Worm (Caenorhabditis elegans): ENCODE measurements around the gene acbp-5.
A peak's percentile ranks its signal among the peaks of the same experiment; 100 is the strongest.

The acbp-5 gene

DNA sequence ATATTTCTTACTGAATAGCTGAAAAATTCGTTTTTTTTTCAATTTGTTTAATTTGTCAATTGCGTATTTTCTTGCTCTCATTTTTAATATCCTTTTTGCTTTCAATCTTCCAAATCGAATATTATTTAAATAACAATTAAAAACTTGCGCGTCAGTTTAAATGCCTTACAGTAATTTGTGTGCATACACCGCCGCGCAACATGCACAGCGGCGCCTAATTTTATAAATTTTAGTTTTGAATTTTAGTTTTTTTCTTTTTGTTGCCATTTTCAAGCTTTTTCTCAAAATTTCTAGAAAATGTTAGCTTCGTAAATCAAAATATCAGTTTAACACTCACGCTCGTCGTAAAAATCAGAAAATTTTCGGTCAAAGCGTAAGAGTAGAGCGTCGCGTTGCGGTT, 41.8 kb upstream of the acbp-5 start:
- TF ChIP-seq blmp-1 (tag; optimal IDR thresholded peaks at IDR 0.05): no peak
- peak in 1 of 2 experiments; percentile 40 for TF ChIP-seq efl-1 (optimal IDR thresholded peaks at IDR 0.05)
- no peak for TF ChIP-seq efl-1 (GFP tag; optimal IDR thresholded peaks at IDR 0.05 in 1 of 2)
- TF ChIP-seq rnt-1 (tag; optimal IDR thresholded peaks at IDR 0.05): no peak
- no peak for TF ChIP-seq nhr-84 (tag; optimal IDR thresholded peaks at IDR 0.05)
- TF ChIP-seq nhr-76 (tag; optimal IDR thresholded peaks at IDR 0.05): no peak

DNA sequence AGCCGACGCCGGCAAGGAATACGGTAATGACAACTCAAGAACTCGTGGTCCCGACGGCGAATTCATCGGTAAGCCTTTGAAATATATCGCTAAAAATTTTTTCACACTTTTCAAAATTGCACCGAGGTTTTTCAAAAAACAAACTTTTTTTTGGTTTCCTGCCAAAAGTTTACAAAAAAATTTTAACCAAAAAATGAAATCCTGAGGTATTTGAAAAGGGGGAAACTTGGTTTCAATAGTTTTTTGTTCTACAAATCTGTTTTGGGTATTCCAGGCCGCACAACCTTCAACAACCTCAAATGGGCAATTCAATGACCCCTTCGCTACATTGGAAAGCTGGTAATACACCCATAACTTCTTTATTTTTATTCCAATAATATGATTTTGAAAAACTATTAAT, 40.5 kb upstream of the acbp-5 start:
- TF ChIP-seq efl-1 (optimal IDR thresholded peaks at IDR 0.05) (no peak), efl-1 (GFP tag; optimal IDR thresholded peaks at IDR 0.05 in 1 of 2) (peak in 1 of 2 experiments; percentile 15), nhr-47 (tag; optimal IDR thresholded peaks at IDR 0.05) (no peak), nhr-11 (tag; optimal IDR thresholded peaks at IDR 0.05) (no peak), fos-1 (tag; optimal IDR thresholded peaks at IDR 0.05) (no peak)

DNA sequence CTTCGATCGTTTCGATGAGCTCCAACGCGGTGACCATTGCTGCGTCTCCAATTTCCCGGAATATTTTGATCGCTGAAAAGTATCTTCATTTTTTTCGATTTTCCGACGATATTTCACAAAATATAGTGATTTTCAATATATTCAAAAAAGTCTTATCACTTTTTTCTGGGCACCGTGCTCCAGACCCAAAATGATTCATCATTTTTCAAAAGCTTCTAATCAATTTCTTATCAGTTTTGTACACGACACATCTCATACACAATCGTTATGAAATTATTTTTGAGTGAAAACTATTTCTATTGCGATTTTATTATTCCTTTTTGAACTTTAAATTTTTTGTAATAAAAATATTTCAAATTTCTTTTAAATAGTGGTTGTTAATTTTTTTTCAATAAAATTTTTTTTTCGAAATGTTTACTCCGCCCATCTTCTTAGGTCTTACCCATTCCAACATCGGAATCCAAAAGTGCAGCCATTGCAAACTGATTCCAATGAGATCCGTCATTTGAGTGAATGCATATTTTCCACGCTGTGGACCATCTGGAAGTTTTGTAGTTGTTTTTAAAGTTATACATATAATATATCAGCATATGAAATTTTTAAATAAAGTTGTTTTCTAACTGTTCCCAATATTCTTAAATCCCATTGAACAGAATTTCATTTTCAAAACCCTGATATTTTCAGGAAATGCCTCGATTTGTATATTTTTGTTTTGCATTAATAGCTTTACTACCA, 37.4 kb upstream of the acbp-5 start, which contains the start of gene sid-2:
Gene sid-2, plus strand, starts transcription at position 685 of the 735 bp plus-strand sequence.
- TF ChIP-seq dpl-1 (GFP tag; optimal IDR thresholded peaks at IDR 0.05) (no peak), unc-130 (tag; optimal IDR thresholded peaks at IDR 0.05) (no peak), mdl-1 (tag; optimal IDR thresholded peaks at IDR 0.05) (no peak), efl-1 (optimal IDR thresholded peaks at IDR 0.05) (no peak), efl-1 (GFP tag; optimal IDR thresholded peaks at IDR 0.05 in 1 of 2) (peak in 1 of 2 experiments; percentile 43), nhr-85 (tag) (peak; percentile 12), ztf-11 (tag; optimal IDR thresholded peaks at IDR 0.05) (no peak), fkh-4 (tag; optimal IDR thresholded peaks at IDR 0.05; ENCODE audit: borderline replicate concordance) (no peak), lin-39 (tag; optimal IDR thresholded peaks at IDR 0.05) (no peak), irx-1 (tag; optimal IDR thresholded peaks at IDR 0.05) (no peak), sptf-1 (tag; optimal IDR thresholded peaks at IDR 0.05) (no peak), xbp-1 (tag; optimal IDR thresholded peaks at IDR 0.05) (no peak), unc-86 (tag; optimal IDR thresholded peaks at IDR 0.05) (no peak), zag-1 (tag; optimal IDR thresholded peaks at IDR 0.05) (no peak), nhr-20 (tag; optimal IDR thresholded peaks at IDR 0.05) (no peak), egl-27 (tag; optimal IDR thresholded peaks at IDR 0.05) (no peak), elt-2 (tag; optimal IDR thresholded peaks at IDR 0.05) (peak; percentile 56), blmp-1 (tag; optimal IDR thresholded peaks at IDR 0.05) (no peak)

DNA sequence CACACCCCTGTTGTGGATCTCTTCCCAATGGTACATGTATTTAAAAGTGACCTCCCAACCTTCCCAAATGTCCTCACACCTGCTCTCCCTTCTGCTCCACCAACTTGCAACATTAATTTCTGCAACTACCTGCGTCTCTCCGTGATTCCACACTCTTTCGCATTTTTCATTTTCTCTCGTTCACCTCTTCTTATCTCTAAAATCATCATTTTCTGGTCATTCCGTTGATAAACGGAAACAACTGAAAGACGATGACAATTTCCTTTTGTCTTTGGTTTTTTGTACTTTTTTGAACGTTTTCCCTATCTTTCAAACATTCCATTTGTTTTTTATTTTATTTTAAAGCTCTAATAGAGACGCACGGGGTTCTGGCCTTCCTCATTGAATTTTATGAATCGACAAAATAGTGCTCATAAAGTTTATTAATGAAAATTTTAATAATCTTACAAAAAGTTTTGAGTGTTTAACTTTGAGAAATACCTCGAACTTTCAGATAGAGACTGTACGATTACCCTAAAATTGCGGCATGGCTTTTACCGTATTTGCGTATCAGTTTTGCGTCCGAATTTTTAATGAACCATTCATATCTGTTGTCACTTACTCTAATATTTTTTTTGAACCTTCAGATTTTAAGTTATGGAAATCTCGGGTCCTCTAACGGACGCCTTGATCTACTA, 31.3 kb upstream of the acbp-5 start, which contains the start of gene aqp-11:
Gene aqp-11, plus strand, starts transcription at position 627 of the 677 bp plus-strand sequence.
- TF ChIP-seq irx-1 (tag; optimal IDR thresholded peaks at IDR 0.05) (no peak), skn-1 (tag; optimal IDR thresholded peaks at IDR 0.05) (peak; percentile 96), lin-14 (GFP tag; optimal IDR thresholded peaks at IDR 0.05) (peak; percentile 35), Y116A8C.19 (tag; optimal IDR thresholded peaks at IDR 0.05; ENCODE audit: borderline replicate concordance) (no peak), lin-35 (GFP tag; optimal IDR thresholded peaks at IDR 0.05) (peak in 1 of 2 experiments; percentile 38), elt-3 (tag; optimal IDR thresholded peaks at IDR 0.05) (peak in 1 of 6 experiments; percentile 42), snu-23 (GFP tag; optimal IDR thresholded peaks at IDR 0.05) (peak; percentile 11), nhr-85 (tag) (peak; percentile 29), mep-1 (tag; optimal IDR thresholded peaks at IDR 0.05) (peak; percentile 5), mab-9 (GFP tag; IDR thresholded peaks at IDR 0.05) (no peak), elt-2 (tag; optimal IDR thresholded peaks at IDR 0.05) (peak; percentile 40), efl-1 (optimal IDR thresholded peaks at IDR 0.05) (peak in 1 of 2 experiments; percentile 13), efl-1 (GFP tag; optimal IDR thresholded peaks at IDR 0.05 in 1 of 2) (no peak)

DNA sequence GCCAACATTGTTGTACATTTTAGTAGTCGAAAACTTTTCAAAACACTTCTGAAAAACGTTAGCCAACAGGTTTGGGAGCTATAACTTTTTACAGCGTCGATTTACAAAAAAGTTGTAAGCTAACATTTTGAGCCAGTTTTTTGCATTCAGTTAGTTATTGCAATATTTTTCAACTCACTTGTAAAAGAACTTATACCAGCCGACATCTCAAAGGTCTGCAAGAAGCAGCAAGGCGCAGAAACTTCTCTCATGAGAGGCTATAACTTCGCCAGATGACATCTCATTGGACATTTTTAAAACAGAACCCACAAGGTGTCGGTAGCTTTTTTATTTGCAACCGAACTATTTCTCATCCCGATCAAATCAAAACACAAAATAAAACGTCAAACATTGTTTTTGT, 28.0 kb upstream of the acbp-5 start:
- no peak for TF ChIP-seq skn-1 (tag; optimal IDR thresholded peaks at IDR 0.05)
- TF ChIP-seq irx-1 (tag; optimal IDR thresholded peaks at IDR 0.05): no peak
- no peak for TF ChIP-seq efl-1 (optimal IDR thresholded peaks at IDR 0.05)
- peak in 1 of 2 experiments; percentile 15 for TF ChIP-seq efl-1 (GFP tag; optimal IDR thresholded peaks at IDR 0.05 in 1 of 2)

Data from whole organism, L1 larva.